Fruit fly (Drosophila melanogaster): ENCODE data around the gene Ugt305A1.

The Ugt305A1 gene

dm6 chr3L:4055438-4055962, 4.1 kb upstream of the Ugt305A1 start:
- TF ChIP-seq achi (GFP tag; optimal IDR thresholded peaks at IDR 0.05) (no peak), CG3032 (tag; optimal IDR thresholded peaks at IDR 0.05) (no peak), ss (GFP tag; optimal IDR thresholded peaks at IDR 0.05) (no peak), dsx (GFP tag; optimal IDR thresholded peaks at IDR 0.05; ENCODE audit: poor library complexity, severe bottlenecking) (peak; percentile 77), acj6 (GFP tag; optimal IDR thresholded peaks at IDR 0.05) (no peak), Ets21C (GFP tag; optimal IDR thresholded peaks at IDR 0.05) (no peak), CG8319 (GFP tag; optimal IDR thresholded peaks at IDR 0.05) (no peak), lz (GFP tag; optimal IDR thresholded peaks at IDR 0.05) (no peak), CG7368 (GFP tag; optimal IDR thresholded peaks at IDR 0.05) (no peak), Blimp-1 (GFP tag; optimal IDR thresholded peaks at IDR 0.05) (peak; percentile 91), CG6854 (GFP tag; optimal IDR thresholded peaks at IDR 0.05) (peak; percentile 64), CG8119 (GFP tag; IDR thresholded peaks at IDR 0.05) (0 out of 3 replicates have a peak, but pooled peaks have one; percentile 35), Ets96B (tag; optimal IDR thresholded peaks at IDR 0.05) (no peak), esn (GFP tag; optimal IDR thresholded peaks at IDR 0.05) (no peak), CG9139 (GFP tag; optimal IDR thresholded peaks at IDR 0.05) (no peak), Sox15 (GFP tag; optimal IDR thresholded peaks at IDR 0.05) (no peak), CG11294 (GFP tag; IDR thresholded peaks at IDR 0.05) (no peak), topi (GFP tag; optimal IDR thresholded peaks at IDR 0.05) (no peak), vri (GFP tag; optimal IDR thresholded peaks at IDR 0.05) (peak; percentile 4), CG32006 (GFP tag; optimal IDR thresholded peaks at IDR 0.05) (no peak), CG16779 (tag; optimal IDR thresholded peaks at IDR 0.05) (no peak), Eip93F (GFP tag; optimal IDR thresholded peaks at IDR 0.05) (no peak), Smox (GFP tag; optimal IDR thresholded peaks at IDR 0.05) (no peak), Hr39 (GFP tag; optimal IDR thresholded peaks at IDR 0.05) (no peak), CG10631 (GFP tag; optimal IDR thresholded peaks at IDR 0.05) (no peak), CG3919 (GFP tag; optimal IDR thresholded peaks at IDR 0.05) (no peak), CG6808 (GFP tag; optimal IDR thresholded peaks at IDR 0.05) (no peak), Gug (GFP tag; IDR thresholded peaks at IDR 0.05) (no peak), svp (GFP tag) (no peak), salr (GFP tag; optimal IDR thresholded peaks at IDR 0.05) (no peak), CG31627 (GFP tag; optimal IDR thresholded peaks at IDR 0.05) (no peak), CG11762 (GFP tag; optimal IDR thresholded peaks at IDR 0.05; ENCODE audit: insufficient read depth) (no peak), OdsH (GFP tag; optimal IDR thresholded peaks at IDR 0.05) (no peak), Lpt (GFP tag; optimal IDR thresholded peaks at IDR 0.05) (no peak)

- TF ChIP-seq eg (GFP tag; IDR thresholded peaks at IDR 0.05) = peak; percentile 40; the same call in 1 of the 3 replicates
- TF ChIP-seq Smox (GFP tag; optimal IDR thresholded peaks at IDR 0.05) = no peak
- TF ChIP-seq svp (GFP tag) = peak; percentile 6
- TF ChIP-seq CG16779 (tag; optimal IDR thresholded peaks at IDR 0.05) = no peak
- no peak for TF ChIP-seq ss (GFP tag; optimal IDR thresholded peaks at IDR 0.05)
- no peak for TF ChIP-seq lz (GFP tag; optimal IDR thresholded peaks at IDR 0.05)
- TF ChIP-seq Eip78C (GFP tag) = peak; percentile 72
- TF ChIP-seq CG32006 (GFP tag; optimal IDR thresholded peaks at IDR 0.05) = peak; percentile 47
- TF ChIP-seq CG15336 (GFP tag; IDR thresholded peaks at IDR 0.05) = peak; percentile 46
- peak; percentile 34; the same call in 2 of the 3 replicates for TF ChIP-seq CG8119 (GFP tag; IDR thresholded peaks at IDR 0.05)
- TF ChIP-seq Hr38 (GFP tag; optimal IDR thresholded peaks at IDR 0.05) = no peak
- no peak for TF ChIP-seq achi (GFP tag; optimal IDR thresholded peaks at IDR 0.05)
- TF ChIP-seq CG6163 (GFP tag; IDR thresholded peaks at IDR 0.05) = peak; percentile 41; the same call in 1 of the 3 replicates
- TF ChIP-seq Hr4 (GFP tag; optimal IDR thresholded peaks at IDR 0.05) = peak; percentile 63
These were observed 2.8 kb upstream of the Ugt305A1 start for dm6 chr3L:4056812-4057211.
